Worm (Caenorhabditis elegans): ENCODE measurements around the gene C31A11.13.

C31A11.13 gene

DNA sequence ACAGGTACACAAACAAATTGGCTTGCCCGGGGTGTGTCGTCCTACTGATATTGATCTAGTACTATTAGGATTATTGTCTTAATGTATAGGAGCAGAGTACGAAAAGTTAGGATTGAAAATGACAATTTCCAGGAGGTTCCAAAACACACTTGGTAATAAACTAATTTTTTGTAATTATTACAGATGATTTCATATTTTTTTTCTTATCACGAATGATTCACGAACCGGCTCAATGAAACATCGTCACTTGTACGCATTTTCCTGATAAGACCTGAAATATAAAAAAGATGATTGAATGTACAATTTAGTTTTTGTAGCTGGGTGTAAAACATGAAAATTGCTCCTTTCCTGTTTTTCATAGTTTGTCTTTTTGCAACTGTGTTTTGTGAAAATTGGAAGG lies at the start of gene C31A11.13, which contains the start of gene oac-6:
Gene C31A11.13, minus strand, starts transcription at position 113 of the 400 bp plus-strand sequence.
Gene oac-6, plus strand, starts transcription at position 279 of the 400 bp plus-strand sequence.
- TF ChIP-seq pqm-1 (tag; optimal IDR thresholded peaks at IDR 0.05) (peak; percentile 60), elt-2 (tag; optimal IDR thresholded peaks at IDR 0.05) (peak; percentile 58), nhr-77 (tag; optimal IDR thresholded peaks at IDR 0.05) (no peak), nhr-25 (tag; optimal IDR thresholded peaks at IDR 0.05) (no peak)

DNA sequence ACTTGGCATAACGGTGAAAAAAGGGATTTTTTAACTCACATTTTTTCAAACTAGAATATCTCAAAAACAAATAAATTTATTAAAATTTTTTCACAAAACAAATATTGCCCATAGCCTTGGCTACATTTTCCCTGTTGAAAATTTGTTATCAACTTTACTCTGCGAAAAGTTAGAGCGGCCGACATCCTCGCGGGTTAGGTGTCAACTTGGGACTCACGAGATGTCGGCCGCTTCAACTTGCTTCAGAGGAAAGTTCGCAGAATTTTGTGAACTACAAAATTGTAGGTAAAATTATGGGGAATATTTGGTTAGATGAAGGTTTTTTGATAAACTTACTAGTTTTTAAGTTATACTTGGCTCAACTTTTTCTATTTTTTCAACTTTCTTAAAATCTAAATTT lies 49.4 kb upstream of the C31A11.13 start:
- TF ChIP-seq pqm-1 (tag; optimal IDR thresholded peaks at IDR 0.05) (no peak), snpc-4 (tag; optimal IDR thresholded peaks at IDR 0.05) (peak; percentile 80)

- no peak for TF ChIP-seq ceh-82 (tag; optimal IDR thresholded peaks at IDR 0.05)
- no peak for TF ChIP-seq nhr-76 (tag; optimal IDR thresholded peaks at IDR 0.05)
- TF ChIP-seq daf-12 (tag; optimal IDR thresholded peaks at IDR 0.05) = no peak
- peak; percentile 2 for TF ChIP-seq egl-5 (tag; optimal IDR thresholded peaks at IDR 0.05)
- TF ChIP-seq pha-4 (tag; optimal IDR thresholded peaks at IDR 0.05) = peak; percentile 70
- no peak for TF ChIP-seq fkh-2 (tag; optimal IDR thresholded peaks at IDR 0.05)
- no peak for TF ChIP-seq elt-1 (tag; optimal IDR thresholded peaks at IDR 0.05)
- TF ChIP-seq mdl-1 (tag; optimal IDR thresholded peaks at IDR 0.05) = no peak
- TF ChIP-seq hmg-11 (tag; optimal IDR thresholded peaks at IDR 0.05) = peak; percentile 64
- TF ChIP-seq ztf-11 (tag; optimal IDR thresholded peaks at IDR 0.05) = no peak
- no peak for TF ChIP-seq mml-1 (tag; optimal IDR thresholded peaks at IDR 0.05)
- no peak for TF ChIP-seq skn-1 (tag; optimal IDR thresholded peaks at IDR 0.05)
- no peak for TF ChIP-seq nhr-28 (tag; optimal IDR thresholded peaks at IDR 0.05)
- TF ChIP-seq ceh-28 (tag; optimal IDR thresholded peaks at IDR 0.05) = no peak
- TF ChIP-seq aly-2 (tag; optimal IDR thresholded peaks at IDR 0.05) = no peak
- no peak for TF ChIP-seq R02D3.7 (tag; optimal IDR thresholded peaks at IDR 0.05)
- TF ChIP-seq eor-1 (tag; optimal IDR thresholded peaks at IDR 0.05) = no peak
- TF ChIP-seq nhr-77 (tag; optimal IDR thresholded peaks at IDR 0.05) = no peak
- TF ChIP-seq lsy-12 (tag; optimal IDR thresholded peaks at IDR 0.05) = no peak
- TF ChIP-seq lin-15B (tag; optimal IDR thresholded peaks at IDR 0.05) = peak; percentile 45
- no peak for TF ChIP-seq nhr-43 (tag; optimal IDR thresholded peaks at IDR 0.05; ENCODE audit: poor library complexity, severe bottlenecking)
- peak; percentile 65 for TF ChIP-seq snpc-4 (tag; optimal IDR thresholded peaks at IDR 0.05)
- TF ChIP-seq ZK546.5 (tag; optimal IDR thresholded peaks at IDR 0.05) = no peak
- TF ChIP-seq ceh-9 (tag; optimal IDR thresholded peaks at IDR 0.05) = no peak
- TF ChIP-seq pqm-1 (tag; optimal IDR thresholded peaks at IDR 0.05) = peak; percentile 38
- TF ChIP-seq nhr-237 (tag; optimal IDR thresholded peaks at IDR 0.05) = no peak
- peak; percentile 36 for TF ChIP-seq fkh-10 (GFP tag; optimal IDR thresholded peaks at IDR 0.05)
- no peak for TF ChIP-seq nhr-12 (tag; optimal IDR thresholded peaks at IDR 0.05)
- no peak for TF ChIP-seq ama-1 (optimal IDR thresholded peaks at IDR 0.05)
- no peak for TF ChIP-seq zag-1 (tag; optimal IDR thresholded peaks at IDR 0.05)
- peak; percentile 23 for TF ChIP-seq nhr-11 (tag; optimal IDR thresholded peaks at IDR 0.05)
- no peak for TF ChIP-seq unc-62 (GFP tag; optimal IDR thresholded peaks at IDR 0.05)
- no peak for TF ChIP-seq tbx-2 (tag; optimal IDR thresholded peaks at IDR 0.05)
- TF ChIP-seq ceh-16 (tag; optimal IDR thresholded peaks at IDR 0.05) = no peak
- TF ChIP-seq nfya-1 (tag; optimal IDR thresholded peaks at IDR 0.05; ENCODE audit: insufficient read depth) = peak; percentile 87
- TF ChIP-seq fos-1 (tag; optimal IDR thresholded peaks at IDR 0.05) = no peak
- peak; percentile 55 for TF ChIP-seq lin-39 (tag; optimal IDR thresholded peaks at IDR 0.05)
- TF ChIP-seq sea-2 (GFP tag; optimal IDR thresholded peaks at IDR 0.05) = no peak
- no peak for TF ChIP-seq egl-27 (tag; optimal IDR thresholded peaks at IDR 0.05)
- no peak for TF ChIP-seq ztf-4 (tag; optimal IDR thresholded peaks at IDR 0.05)
- TF ChIP-seq elt-3 (tag; optimal IDR thresholded peaks at IDR 0.05) = no peak
- no peak for TF ChIP-seq nhr-67 (tag; optimal IDR thresholded peaks at IDR 0.05)
- no peak for TF ChIP-seq unc-39 (tag; optimal IDR thresholded peaks at IDR 0.05)
- no peak for TF ChIP-seq nhr-23 (tag; optimal IDR thresholded peaks at IDR 0.05)
- TF ChIP-seq jun-1 (tag; optimal IDR thresholded peaks at IDR 0.05) = no peak
- TF ChIP-seq elt-2 (tag; optimal IDR thresholded peaks at IDR 0.05) = peak; percentile 53
- TF ChIP-seq nhr-25 (tag; optimal IDR thresholded peaks at IDR 0.05) = no peak
Observed at ce11 chrV:16350775-16351378, 48.5 kb upstream of the C31A11.13 start.
